Worm (Caenorhabditis elegans) whole organism, young adult: ENCODE results near the gene swt-5.

Experiments
- D2030.7 ChIP-seq: fragments of 200-800 bp; sonication (Bioruptor generic); IDR thresholded peaks from 2 replicates; pipeline ENCODE4 v1.3.6; 2022; ENCODE audit warnings: missing genetic modification reagents, missing genetic modification characterization, missing compliant biosample characterization
- F55B11.4 ChIP-seq: sonication (generic microtip); optimal IDR thresholded peaks from 2 replicates; lab custom pipeline; 2016; ENCODE audit warnings: missing compliant biosample characterization, missing genetic modification characterization, borderline replicate concordance; ENCODE audit not compliant: insufficient read depth
- T07F8.4 ChIP-seq: sonication (generic microtip); optimal IDR thresholded peaks from 2 replicates; lab custom pipeline; 2016; ENCODE audit warnings: mild to moderate bottlenecking, missing genetic modification characterization, moderate library complexity, missing compliant biosample characterization
- T26A5.8 ChIP-seq: sonication (generic microtip); optimal IDR thresholded peaks from 2 replicates; lab custom pipeline; 2016; ENCODE audit warnings: missing genetic modification characterization, missing compliant biosample characterization
- aptf-2 ChIP-seq: fragments of 200-800 bp; sonication (Bioruptor generic); conservative IDR thresholded peaks from 2 replicates; pipeline ENCODE4 v1.3.6; 2022; ENCODE audit warnings: missing genetic modification reagents, missing genetic modification characterization, missing compliant biosample characterization
- atf-7 ChIP-seq: sonication (generic microtip); optimal IDR thresholded peaks from 2 replicates; lab custom pipeline; 2017; ENCODE audit warnings: mild to moderate bottlenecking, missing genetic modification characterization, missing compliant biosample characterization
- attf-3 ChIP-seq: fragments of 200-800 bp; sonication (Bioruptor generic); conservative IDR thresholded peaks from 2 replicates; pipeline ENCODE4 v1.3.6; 2022; ENCODE audit warnings: missing genetic modification reagents, missing genetic modification characterization, missing compliant biosample characterization
- bed-2 ChIP-seq: fragments of 200-800 bp; sonication (Bioruptor generic); IDR thresholded peaks from 2 replicates; pipeline ENCODE4 v1.3.6; 2022; ENCODE audit warnings: missing genetic modification reagents, missing genetic modification characterization, missing compliant biosample characterization
- ceh-27 ChIP-seq: fragments of 200-800 bp; sonication (Bioruptor generic); optimal IDR thresholded peaks from 2 replicates; lab custom pipeline; 2018; ENCODE audit warnings: mild to moderate bottlenecking, missing genetic modification characterization, moderate library complexity, missing compliant biosample characterization
- ceh-40 ChIP-seq: fragments of 200-800 bp; sonication (Bioruptor generic); IDR thresholded peaks from 2 replicates; pipeline ENCODE4 v1.3.6; 2022; ENCODE audit warnings: missing genetic modification characterization, missing compliant biosample characterization
- dpff-1 ChIP-seq: sonication (generic microtip); optimal IDR thresholded peaks from 2 replicates; lab custom pipeline; 2017; ENCODE audit warnings: mild to moderate bottlenecking, missing genetic modification characterization, missing compliant biosample characterization
- dpl-1 ChIP-seq: fragments of 150-350 bp; optimal IDR thresholded peaks from 2 replicates; lab custom pipeline; 2014; ENCODE audit warnings: missing biosample characterization, missing genetic modification reagents, missing genetic modification characterization
- egl-44 ChIP-seq: fragments of 200-800 bp; sonication (Bioruptor generic); IDR thresholded peaks from 2 replicates; pipeline ENCODE4 v1.3.6; 2022; ENCODE audit warnings: missing genetic modification reagents, missing genetic modification characterization, missing compliant biosample characterization
- ekl-4 ChIP-seq: fragments of 200-800 bp; sonication (Bioruptor generic); IDR thresholded peaks from 2 replicates; pipeline ENCODE4 v1.3.6; 2022; ENCODE audit warnings: missing genetic modification reagents, missing genetic modification characterization, missing compliant biosample characterization
- ets-4 ChIP-seq: fragments of 200-800 bp; sonication (Bioruptor generic); optimal IDR thresholded peaks from 2 replicates; lab custom pipeline; 2018; ENCODE audit warnings: mild to moderate bottlenecking, missing genetic modification characterization, missing compliant biosample characterization
- him-1 ChIP-seq: sonication (generic microtip); optimal IDR thresholded peaks from 2 replicates; lab custom pipeline; 2016; ENCODE audit warnings: missing genotype, missing genetic modification reagents, missing genetic modification characterization, missing compliant biosample characterization
- hmg-1.2 ChIP-seq: fragments of 200-800 bp; sonication (Bioruptor generic); IDR thresholded peaks from 2 replicates; pipeline ENCODE4 v1.3.6; 2022; ENCODE audit warnings: missing genetic modification reagents, missing genetic modification characterization, missing compliant biosample characterization
- lsy-27 ChIP-seq: sonication (generic microtip); optimal IDR thresholded peaks from 2 replicates; lab custom pipeline; 2017; ENCODE audit warnings: missing genetic modification characterization, mild to moderate bottlenecking, missing compliant biosample characterization, antibody characterized with exemption, missing genotype, borderline replicate concordance; ENCODE audit not compliant: insufficient read depth
- nfya-2 ChIP-seq: fragments of 200-800 bp; sonication (Bioruptor generic); IDR thresholded peaks from 2 replicates; pipeline ENCODE4 v1.3.6; 2022; ENCODE audit warnings: missing genetic modification reagents, missing genetic modification characterization, missing compliant biosample characterization
- nhr-179 ChIP-seq: sonication (generic microtip); optimal IDR thresholded peaks from 2 replicates; lab custom pipeline; 2016; ENCODE audit warnings: mild to moderate bottlenecking, missing genetic modification characterization, missing compliant biosample characterization
- nhr-80 ChIP-seq: sonication (generic microtip); optimal IDR thresholded peaks from 2 replicates; lab custom pipeline; 2016; ENCODE audit warnings: missing genetic modification characterization, missing compliant biosample characterization
- pha-4 ChIP-seq: fragments of 150-350 bp; sonication (generic microtip); optimal IDR thresholded peaks from 2 replicates; lab custom pipeline; 2014; ENCODE audit warnings: missing biosample characterization, missing genetic modification reagents, missing genetic modification characterization
- snpc-1.3 ChIP-seq: sonication (generic microtip); optimal IDR thresholded peaks from 2 replicates; lab custom pipeline; 2017; ENCODE audit warnings: missing genetic modification characterization, mild to moderate bottlenecking, missing compliant biosample characterization, antibody characterized with exemption, moderate library complexity, missing genotype, missing genetic modification reagents; ENCODE audit not compliant: insufficient read depth
- snpc-4 ChIP-seq, 5 experiments: fragments of 150-350 bp in 1 of 5; sonication (generic microtip) in 4 of 5; optimal IDR thresholded peaks; 2 replicates each; lab custom pipeline; 2014 to 2018; ENCODE audit warnings: missing genetic modification characterization in 5 of 5, missing biosample characterization in 3 of 5, antibody characterized with exemption in 2 of 5, mild to moderate bottlenecking in 2 of 5, missing compliant biosample characterization in 2 of 5, missing genotype in 2 of 5, moderate library complexity in 2 of 5, missing genetic modification reagents in 1 of 5
- somi-1 ChIP-seq: fragments of 200-800 bp; sonication (Bioruptor generic); optimal IDR thresholded peaks from 2 replicates; lab custom pipeline; 2018; ENCODE audit warnings: mild to moderate bottlenecking, missing genetic modification characterization, missing compliant biosample characterization
- unc-130 ChIP-seq: sonication (generic microtip); optimal IDR thresholded peaks from 2 replicates; lab custom pipeline; 2016; ENCODE audit warnings: missing genetic modification reagents, missing genetic modification characterization, missing compliant biosample characterization
- zim-3 ChIP-seq: sonication (generic microtip); optimal IDR thresholded peaks from 2 replicates; lab custom pipeline; 2017; ENCODE audit warnings: mild to moderate bottlenecking, missing genetic modification characterization, moderate library complexity, missing compliant biosample characterization
- ztf-26 ChIP-seq: sonication (generic microtip); optimal IDR thresholded peaks from 2 replicates; lab custom pipeline; 2017; ENCODE audit warnings: missing genetic modification characterization, missing compliant biosample characterization
- ztf-3 ChIP-seq: fragments of 200-800 bp; sonication (Bioruptor generic); optimal IDR thresholded peaks from 2 replicates; lab custom pipeline; 2018; ENCODE audit warnings: mild to moderate bottlenecking, missing genetic modification characterization, missing compliant biosample characterization

swt-5 gene

DNA sequence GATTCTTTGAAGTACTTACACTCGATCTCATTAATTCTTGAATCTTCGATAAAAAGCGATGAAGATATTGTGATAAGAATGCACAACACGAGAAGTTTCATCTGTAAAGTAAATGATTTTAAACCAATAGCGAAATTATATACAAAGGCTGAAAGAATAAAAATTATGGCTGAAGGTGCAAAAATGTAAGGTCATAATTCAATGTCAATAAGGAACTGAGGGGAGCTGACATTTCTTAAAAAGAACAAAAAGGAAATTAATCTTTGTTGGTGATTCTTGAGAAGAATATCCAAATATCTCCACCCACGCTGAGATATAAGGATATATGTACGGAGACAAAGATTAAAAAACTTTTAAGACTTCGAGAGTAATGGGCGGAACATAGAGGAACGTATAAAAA, 22.9 kb downstream of the swt-5 start, which contains the start of gene C50F4.9:
Gene C50F4.9 (minus strand): TSS at position 101 of the 400 bp plus-strand sequence.
- TF ChIP-seq ekl-4 (GFP tag; lab: Robert Waterston, UW) (no peak), zim-3 (tag; lab: Kevin White, UChicago) (no peak), nhr-179 (tag; lab: Kevin White, UChicago) (no peak), bed-2 (GFP tag; lab: Robert Waterston, UW) (no peak), aptf-2 (GFP tag; lab: Robert Waterston, UW) (no peak), T26A5.8 (tag; lab: Kevin White, UChicago) (no peak)

ce11 chrV:9526470-9526869, 25.3 kb downstream of the swt-5 start, which contains the start of gene C50F4.1:
TSS of gene C50F4.1 (plus strand) at chrV:9526793.
- peak; percentile 37 for TF ChIP-seq ets-4 (GFP tag; lab: Kevin White, UChicago)
- TF ChIP-seq ceh-40: no peak
- TF ChIP-seq nhr-80 (tag; lab: Kevin White, UChicago): peak; percentile 95
- TF ChIP-seq, all 124 proteins: peak for 2

ce11 chrV:9527337-9527736, 26.1 kb downstream of the swt-5 start:
- no peak for TF ChIP-seq him-1 (tag; lab: Kevin White, UChicago)
- peak; percentile 3 for TF ChIP-seq nhr-80 (tag; lab: Kevin White, UChicago)

DNA sequence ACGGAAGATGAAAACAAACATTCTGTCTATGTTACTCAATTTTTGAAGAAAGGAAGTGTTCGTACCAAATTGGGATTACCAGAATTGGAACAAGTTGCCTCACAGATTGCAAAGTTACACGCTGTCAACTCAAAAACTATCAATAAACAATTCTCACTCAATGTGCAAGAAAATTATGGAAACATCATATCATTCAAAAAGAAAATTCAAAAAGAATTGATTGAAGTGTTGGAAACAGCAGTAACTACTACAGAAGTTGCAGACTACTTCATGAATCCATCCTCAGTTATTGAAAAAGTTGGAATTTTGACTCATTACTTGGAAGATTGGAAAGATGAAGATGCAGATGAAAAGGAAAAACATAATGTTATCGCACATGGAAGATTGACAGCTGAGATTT, 26.8 kb downstream of the swt-5 start:
- TF ChIP-seq atf-7 (tag; lab: Kevin White, UChicago) (no peak), ztf-3 (no peak), somi-1 (GFP tag; lab: Kevin White, UChicago) (no peak), egl-44 (no peak), hmg-1.2 (GFP tag; lab: Robert Waterston, UW) (no peak)
- TF ChIP-seq, all 124 proteins: peak for 0

ce11 chrV:9531477-9531876, 30.3 kb downstream of the swt-5 start, which contains the start of the genes C50F4.10 and pfk-1.2:
TSS of gene C50F4.10 (minus strand) at chrV:9531577.
TSS of gene pfk-1.2 (plus strand) at chrV:9531801.
- TF ChIP-seq ztf-26 (tag; lab: Kevin White, UChicago) (no peak), snpc-1.3 (tag; lab: Kevin White, UChicago) (no peak), attf-3 (no peak), snpc-4 (GFP tag; optimal IDR thresholded peaks at IDR 0.05; lab: Kevin White, UChicago) (no peak), snpc-4 (tag; optimal IDR thresholded peaks at IDR 0.05; lab: Kevin White, UChicago) (no peak), pha-4 (no peak), F55B11.4 (tag; lab: Kevin White, UChicago) (no peak), dpff-1 (tag; lab: Kevin White, UChicago) (no peak), unc-130 (no peak), dpl-1 (GFP tag; lab: Kevin White, UChicago) (no peak), nfya-2 (no peak), him-1 (tag; lab: Kevin White, UChicago) (no peak), ceh-27 (no peak), somi-1 (GFP tag; lab: Kevin White, UChicago) (no peak), D2030.7 (GFP tag; lab: Robert Waterston, UW) (no peak)

DNA sequence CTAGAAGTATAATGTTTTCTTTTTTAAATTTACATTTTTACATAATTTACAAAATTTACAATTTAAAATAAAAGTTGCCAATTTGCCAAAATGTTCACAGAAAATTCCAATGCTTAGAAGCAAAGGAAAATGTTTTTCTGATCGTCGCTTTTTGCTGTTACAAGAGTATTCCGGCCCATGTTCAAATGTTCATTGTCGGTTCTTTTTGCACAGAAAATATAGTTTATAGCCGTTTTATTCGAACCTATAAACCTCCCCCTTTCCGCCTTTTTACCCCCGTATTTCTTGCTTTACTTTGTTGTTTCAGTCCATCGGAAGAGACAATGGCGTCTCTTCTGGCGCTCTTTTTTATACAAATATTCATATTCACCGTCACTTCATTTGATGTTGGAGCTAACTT, 33.4 kb downstream of the swt-5 start, which contains the start of gene tag-329:
Gene tag-329 (plus strand): TSS at position 301 of the 400 bp plus-strand sequence.
- TF ChIP-seq T07F8.4 (tag; lab: Kevin White, UChicago) (no peak), lsy-27 (tag; lab: Kevin White, UChicago) (no peak), ets-4 (GFP tag; lab: Kevin White, UChicago) (no peak)
